Worm (Caenorhabditis elegans): Measurements from ENCODE around the gene swt-3.
"Not testable (repeated sequence)": the region's sequence is repeated elsewhere in the genome, so short reads cannot be mapped to it uniquely, and the experiment has no call there.

The swt-3 gene

DNA sequence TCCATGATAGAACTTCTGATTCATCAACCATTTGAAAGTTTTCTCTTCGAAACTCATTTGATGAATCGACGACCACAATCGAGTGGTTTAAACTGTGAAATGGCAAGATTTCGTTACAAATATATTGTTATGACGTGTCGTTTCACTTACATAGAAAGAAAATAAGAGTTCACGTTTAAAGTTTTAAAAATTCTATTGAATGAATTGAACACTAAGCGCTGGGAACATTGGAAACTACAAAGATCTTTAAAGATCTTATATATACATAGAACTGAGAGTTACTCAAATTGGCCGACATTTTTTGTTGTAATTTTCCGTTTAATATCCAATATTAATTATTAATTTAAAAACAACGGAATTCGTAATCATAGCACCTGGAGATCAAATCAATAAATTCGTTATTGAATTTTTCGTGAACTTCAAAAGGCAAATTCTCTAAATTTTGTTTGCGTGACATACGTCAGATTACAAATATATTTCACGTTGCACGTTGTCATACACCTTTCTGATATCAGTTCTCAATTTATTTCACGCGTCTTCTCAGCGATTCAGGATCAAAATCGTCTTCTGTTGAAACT is 22.8 kb downstream of the swt-3 start, which contains the start of the genes T25B9.4 and T25B9.6:
Gene T25B9.4, minus strand, starts transcription at position 101 of the 578 bp plus-strand sequence.
Gene T25B9.6, plus strand, starts transcription at position 528 of the 578 bp plus-strand sequence.
- TF ChIP-seq unc-62 (GFP tag; optimal IDR thresholded peaks at IDR 0.05), result no peak

DNA sequence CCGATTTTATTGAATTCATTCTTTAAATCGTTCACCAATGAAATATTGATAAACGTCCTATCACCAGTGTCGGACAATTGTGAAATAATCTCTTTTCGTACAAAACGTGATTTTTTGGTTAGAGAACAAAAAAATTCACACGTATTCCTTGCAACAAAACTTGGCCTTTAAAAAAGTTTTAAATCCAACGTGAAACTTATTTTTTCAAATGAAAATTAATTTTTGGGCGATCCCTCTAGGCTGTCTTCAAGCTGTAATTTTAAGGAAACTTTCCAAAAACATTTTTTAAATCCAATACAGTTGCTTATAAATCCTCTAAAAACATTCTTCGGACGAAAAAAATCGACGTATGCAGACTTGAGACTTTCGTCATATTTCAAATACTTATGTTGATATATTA is 25.8 kb downstream of the swt-3 start, which contains the start of gene T25B9.5:
Gene T25B9.5, minus strand, starts transcription at position 101 of the 400 bp plus-strand sequence.
- TF ChIP-seq unc-62 (GFP tag; optimal IDR thresholded peaks at IDR 0.05), result no peak

DNA sequence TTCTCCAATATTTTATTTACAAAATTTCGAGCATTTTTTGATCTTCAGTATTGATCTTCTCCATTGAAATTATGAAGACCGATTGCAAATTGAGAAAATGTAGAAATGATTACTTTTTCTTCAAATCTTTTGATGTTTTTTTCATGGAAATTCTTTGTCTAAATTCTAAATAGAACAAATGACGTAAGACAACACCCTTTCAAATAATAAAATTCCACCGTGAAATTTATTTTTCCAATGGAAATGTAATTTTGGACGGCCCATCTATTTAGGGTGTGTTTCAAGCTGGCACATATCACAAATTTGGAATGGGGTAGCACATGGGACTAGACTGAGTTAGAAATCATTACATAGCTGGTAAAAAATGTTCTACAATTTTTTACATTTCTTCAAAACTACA is 28.7 kb downstream of the swt-3 start, which contains the start of gene T25B9.2:
Gene T25B9.2, minus strand, starts transcription at position 101 of the 400 bp plus-strand sequence.
- not testable (repeated sequence) for TF ChIP-seq unc-62 (GFP tag; optimal IDR thresholded peaks at IDR 0.05)

- TF ChIP-seq unc-62 (GFP tag; optimal IDR thresholded peaks at IDR 0.05), result no peak
Measured at ce11 chrIV:10750041-10750440, 30.4 kb downstream of the swt-3 start, which contains the start of gene T25B9.1. TSS of gene T25B9.1 (minus strand) at chrIV:10750141.

DNA sequence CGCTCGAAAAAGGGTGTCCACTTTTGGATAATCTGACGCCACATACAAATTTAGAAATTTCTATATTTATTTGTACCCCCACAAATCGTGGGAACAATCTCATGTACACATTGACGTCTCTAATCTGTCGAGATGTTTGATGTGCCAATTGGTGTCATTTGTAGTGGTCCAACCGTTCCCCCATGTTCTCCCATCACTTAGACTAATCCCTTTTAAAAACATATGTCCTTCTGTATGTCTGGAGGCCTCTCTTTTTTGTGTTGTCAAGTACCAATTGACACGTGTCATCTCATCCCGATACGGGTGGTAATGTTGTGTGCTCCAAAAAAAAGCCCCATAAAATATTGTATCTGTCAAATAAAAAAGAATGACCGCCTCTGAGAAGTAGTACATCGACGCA is 35.2 kb downstream of the swt-3 start:
- TF ChIP-seq unc-62 (GFP tag; optimal IDR thresholded peaks at IDR 0.05), result no peak

DNA sequence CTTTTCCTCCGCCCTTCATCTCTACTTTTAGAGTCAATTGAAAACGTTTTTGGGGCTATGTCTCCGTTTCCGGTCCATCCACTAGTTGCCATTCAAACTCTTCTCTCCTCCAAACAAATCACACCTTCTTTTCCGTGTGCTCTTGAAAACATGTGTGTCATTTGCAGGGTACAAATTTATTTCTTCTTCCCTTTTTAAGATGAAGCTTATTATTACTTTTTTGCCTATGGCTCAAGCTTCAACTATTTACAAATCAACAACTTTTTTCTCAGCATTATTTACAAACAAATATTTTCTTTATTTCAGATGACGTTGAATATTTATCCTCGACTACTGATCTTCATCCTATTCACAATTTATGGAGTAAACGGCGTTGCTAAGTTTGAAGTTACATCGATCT is 36.0 kb downstream of the swt-3 start, which contains the start of gene T25B9.3:
Gene T25B9.3, plus strand, starts transcription at position 301 of the 400 bp plus-strand sequence.
- no peak for TF ChIP-seq unc-62 (GFP tag; optimal IDR thresholded peaks at IDR 0.05)

- no peak for TF ChIP-seq unc-62 (GFP tag; optimal IDR thresholded peaks at IDR 0.05)
Measured at ce11 chrIV:10738328-10738727, 42.2 kb downstream of the swt-3 start, which contains the start of gene ssp-34. TSS of gene ssp-34 (minus strand) at chrIV:10738602.

ce11 chrIV:10737011-10737553 is 43.4 kb downstream of the swt-3 start, which contains the start of gene grl-21:
TSS of gene grl-21 (plus strand) at chrIV:10737474.
- no peak for TF ChIP-seq unc-62 (GFP tag; optimal IDR thresholded peaks at IDR 0.05)

DNA sequence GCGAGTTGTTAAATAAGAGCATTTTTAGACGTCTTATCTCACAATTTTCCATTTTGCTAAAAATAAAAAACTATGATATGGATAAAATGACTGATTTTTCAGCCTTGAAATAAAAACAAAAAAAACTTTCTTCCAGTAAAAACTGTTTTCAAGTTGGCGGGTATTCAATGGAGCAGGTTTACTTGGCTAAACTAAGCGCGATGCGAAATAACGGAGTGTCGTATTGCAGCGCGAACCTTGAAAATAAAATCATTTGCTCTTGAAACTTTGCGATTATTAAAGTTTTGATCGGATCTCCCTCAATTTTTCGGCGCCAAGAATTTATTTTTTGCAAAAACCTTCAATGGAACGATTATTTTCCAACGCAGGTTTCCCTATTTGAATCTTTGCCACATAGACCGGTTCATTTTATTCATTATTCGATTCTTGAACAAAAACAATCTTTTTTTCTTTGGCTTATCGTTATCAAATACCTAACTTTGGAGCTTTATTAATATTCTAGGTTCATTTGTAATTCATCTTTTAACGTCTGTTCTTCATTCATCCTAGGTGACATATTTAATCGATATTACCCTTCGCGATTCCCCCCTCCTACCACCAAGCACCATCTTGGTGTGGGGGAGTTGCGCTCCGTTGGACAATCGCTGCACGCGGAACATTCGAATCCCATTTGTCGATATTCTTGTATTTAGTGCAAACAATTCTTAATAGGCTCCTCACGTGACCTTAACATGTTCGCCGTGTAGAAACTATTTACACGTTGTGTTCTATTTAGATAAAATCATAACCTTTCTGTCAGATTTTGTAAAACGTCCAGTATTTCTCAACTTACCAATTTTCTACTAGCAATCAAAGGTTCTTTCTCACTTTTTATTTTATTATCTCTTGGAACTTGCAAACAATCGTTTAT is 45.7 kb downstream of the swt-3 start, which contains the start of the genes orc-5 and cyb-1:
Gene orc-5, minus strand, starts transcription at position 62 of the 910 bp plus-strand sequence.
Gene cyb-1, plus strand, starts transcription at position 690 of the 910 bp plus-strand sequence.
- no peak for TF ChIP-seq unc-62 (GFP tag; optimal IDR thresholded peaks at IDR 0.05)

Measured in whole organism, dauer.